Worm (Caenorhabditis elegans): ENCODE data around the gene K02E10.7.

Gene K02E10.7

ce11 chrX:2497816-2498215 lies 10.5 kb downstream of the K02E10.7 start:
- no peak for TF ChIP-seq unc-62 (GFP tag; optimal IDR thresholded peaks at IDR 0.05)
- no peak for TF ChIP-seq bed-3 (GFP tag; optimal IDR thresholded peaks at IDR 0.05)
- no peak for TF ChIP-seq ceh-43 (GFP tag; optimal IDR thresholded peaks at IDR 0.05)
- TF ChIP-seq sem-2 (GFP tag; optimal IDR thresholded peaks at IDR 0.05) = no peak
- TF ChIP-seq blmp-1 (tag; optimal IDR thresholded peaks at IDR 0.05) = no peak
- no peak for TF ChIP-seq unc-39 (tag; optimal IDR thresholded peaks at IDR 0.05)
- no peak for TF ChIP-seq zip-8 (tag; optimal IDR thresholded peaks at IDR 0.05)
- no peak for TF ChIP-seq elt-3 (tag; optimal IDR thresholded peaks at IDR 0.05)
- no peak for TF ChIP-seq ceh-39 (tag; optimal IDR thresholded peaks at IDR 0.05)
- TF ChIP-seq ces-1 (GFP tag; optimal IDR thresholded peaks at IDR 0.05) = peak; percentile 19
- TF ChIP-seq ceh-83 (GFP tag; optimal IDR thresholded peaks at IDR 0.05) = peak; percentile 0
- no peak for TF ChIP-seq ztf-11 (tag; optimal IDR thresholded peaks at IDR 0.05)
- TF ChIP-seq nhr-28 (tag; optimal IDR thresholded peaks at IDR 0.05) = no peak
- TF ChIP-seq pha-4 (tag; optimal IDR thresholded peaks at IDR 0.05) = peak; percentile 53
- TF ChIP-seq cnd-1 (tag; optimal IDR thresholded peaks at IDR 0.05) = no peak
- no peak for TF ChIP-seq lsy-2 (tag; optimal IDR thresholded peaks at IDR 0.05)
- no peak for TF ChIP-seq mep-1 (tag; optimal IDR thresholded peaks at IDR 0.05)
- TF ChIP-seq snpc-4 (tag; optimal IDR thresholded peaks at IDR 0.05) = no peak
- TF ChIP-seq nhr-76 (tag; optimal IDR thresholded peaks at IDR 0.05) = no peak
- TF ChIP-seq nhr-2 (tag; optimal IDR thresholded peaks at IDR 0.05) = peak; percentile 18
- TF ChIP-seq nhr-237 (tag; optimal IDR thresholded peaks at IDR 0.05) = no peak
- no peak for TF ChIP-seq elt-1 (tag; optimal IDR thresholded peaks at IDR 0.05; ENCODE audit: borderline replicate concordance, insufficient read depth)
- TF ChIP-seq ham-2 (GFP tag; optimal IDR thresholded peaks at IDR 0.05) = peak; percentile 52
- no peak for TF ChIP-seq flh-1 (GFP tag; optimal IDR thresholded peaks at IDR 0.05)
- TF ChIP-seq nhr-12 (tag; optimal IDR thresholded peaks at IDR 0.05) = no peak
- TF ChIP-seq mab-5 (tag; optimal IDR thresholded peaks at IDR 0.05) = no peak

- peak; percentile 68 for TF ChIP-seq ham-2 (GFP tag; optimal IDR thresholded peaks at IDR 0.05)
- TF ChIP-seq lin-32 (GFP tag; optimal IDR thresholded peaks at IDR 0.05) = no peak
- no peak for TF ChIP-seq ceh-43 (GFP tag; optimal IDR thresholded peaks at IDR 0.05)
- TF ChIP-seq cnd-1 (tag; optimal IDR thresholded peaks at IDR 0.05) = no peak
- no peak for TF ChIP-seq elt-3 (tag; optimal IDR thresholded peaks at IDR 0.05)
- peak; percentile 56 for TF ChIP-seq unc-62 (GFP tag; optimal IDR thresholded peaks at IDR 0.05)
- TF ChIP-seq nhr-28 (tag; optimal IDR thresholded peaks at IDR 0.05) = no peak
- no peak for TF ChIP-seq ces-1 (GFP tag; optimal IDR thresholded peaks at IDR 0.05)
- TF ChIP-seq sptf-1 (tag; optimal IDR thresholded peaks at IDR 0.05) = no peak
- TF ChIP-seq mab-5 (tag; optimal IDR thresholded peaks at IDR 0.05) = no peak
- TF ChIP-seq zip-8 (tag; optimal IDR thresholded peaks at IDR 0.05) = no peak
- no peak for TF ChIP-seq hlh-1 (tag; optimal IDR thresholded peaks at IDR 0.05)
- TF ChIP-seq unc-120 (tag; optimal IDR thresholded peaks at IDR 0.05; ENCODE audit: poor library complexity, severe bottlenecking) = peak; percentile 39
- TF ChIP-seq lsy-2 (tag; optimal IDR thresholded peaks at IDR 0.05) = no peak
- no peak for TF ChIP-seq drap-1 (GFP tag; optimal IDR thresholded peaks at IDR 0.05)
- no peak for TF ChIP-seq tbx-8 (GFP tag; optimal IDR thresholded peaks at IDR 0.05)
- TF ChIP-seq mls-2 (tag; optimal IDR thresholded peaks at IDR 0.05) = peak; percentile 55
- TF ChIP-seq unc-39 (tag; optimal IDR thresholded peaks at IDR 0.05) = no peak
- TF ChIP-seq ceh-39 (tag; optimal IDR thresholded peaks at IDR 0.05) = no peak
- TF ChIP-seq elt-1 (tag; optimal IDR thresholded peaks at IDR 0.05; ENCODE audit: borderline replicate concordance, insufficient read depth) = no peak
- peak; percentile 46 for TF ChIP-seq nhr-2 (tag; optimal IDR thresholded peaks at IDR 0.05)
- peak; percentile 24 for TF ChIP-seq lin-13 (tag; optimal IDR thresholded peaks at IDR 0.05)
- no peak for TF ChIP-seq bed-3 (GFP tag; optimal IDR thresholded peaks at IDR 0.05)
- no peak for TF ChIP-seq ceh-83 (GFP tag; optimal IDR thresholded peaks at IDR 0.05)
- TF ChIP-seq nhr-76 (tag; optimal IDR thresholded peaks at IDR 0.05) = no peak
- no peak for TF ChIP-seq ztf-11 (tag; optimal IDR thresholded peaks at IDR 0.05)
- no peak for TF ChIP-seq nhr-237 (tag; optimal IDR thresholded peaks at IDR 0.05)
- TF ChIP-seq mep-1 (tag; optimal IDR thresholded peaks at IDR 0.05) = no peak
- no peak for TF ChIP-seq nhr-12 (tag; optimal IDR thresholded peaks at IDR 0.05)
- TF ChIP-seq sem-2 (GFP tag; optimal IDR thresholded peaks at IDR 0.05) = no peak
- peak; percentile 42 for TF ChIP-seq pha-4 (tag; optimal IDR thresholded peaks at IDR 0.05)
- peak; percentile 51 for TF ChIP-seq blmp-1 (tag; optimal IDR thresholded peaks at IDR 0.05)
- TF ChIP-seq snpc-4 (tag; optimal IDR thresholded peaks at IDR 0.05) = no peak
- TF ChIP-seq flh-1 (GFP tag; optimal IDR thresholded peaks at IDR 0.05) = no peak
- peak; percentile 30 for TF ChIP-seq M03D4.4 (tag; optimal IDR thresholded peaks at IDR 0.05)
Measured at ce11 chrX:2495865-2496314, 12.5 kb downstream of the K02E10.7 start, which contains the start of gene rabr-1. Gene rabr-1, plus strand, starts transcription at chrX:2496180.

ce11 chrX:2494296-2494695 lies 14.1 kb downstream of the K02E10.7 start:
- no peak for TF ChIP-seq unc-120 (tag; optimal IDR thresholded peaks at IDR 0.05; ENCODE audit: poor library complexity, severe bottlenecking)
- TF ChIP-seq ceh-83 (GFP tag; optimal IDR thresholded peaks at IDR 0.05) = no peak
- peak; percentile 36 for TF ChIP-seq ces-1 (GFP tag; optimal IDR thresholded peaks at IDR 0.05)

All from whole organism, mixed stage, embryonic.